Worm (Caenorhabditis elegans): ENCODE measurements around the gene skr-16.

DNA sequence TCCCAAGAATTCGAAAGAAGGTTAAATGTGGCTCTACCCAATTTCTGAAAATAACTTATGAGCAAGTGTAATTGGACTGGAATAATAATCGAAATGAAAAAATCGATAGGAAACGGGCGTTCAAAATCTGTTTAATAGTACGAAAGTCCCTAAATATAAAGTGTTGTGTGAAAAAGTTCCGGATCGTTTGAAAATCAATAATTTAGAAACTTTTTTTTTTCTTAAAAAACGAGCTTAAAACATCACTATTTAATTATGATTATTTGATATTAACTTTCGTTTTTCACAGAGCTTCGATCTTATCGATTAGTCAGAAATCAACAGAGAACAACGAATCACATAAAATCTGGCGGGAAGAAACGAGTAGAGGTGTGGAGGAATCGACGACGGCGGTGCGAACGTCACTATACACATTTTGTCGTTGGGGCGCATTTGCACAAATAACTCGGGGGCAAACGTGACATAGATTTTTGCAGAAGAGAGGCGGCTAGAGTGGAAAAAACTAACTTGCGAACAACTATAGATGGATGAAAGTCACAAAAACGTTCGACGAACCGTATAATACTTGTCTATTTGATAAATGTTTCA lies 23.7 kb upstream of the skr-16 start, which contains the start of gene hecd-1:
- TF ChIP-seq med-1 (GFP tag; optimal IDR thresholded peaks at IDR 0.05; ENCODE audit: insufficient read depth) (no peak), ztf-29 (GFP tag; IDR thresholded peaks at IDR 0.05) (no peak), klf-2 (GFP tag; conservative IDR thresholded peaks at IDR 0.05) (no peak), ref-1 (GFP tag; conservative IDR thresholded peaks at IDR 0.05) (no peak), cog-1 (tag; optimal IDR thresholded peaks at IDR 0.05) (no peak), tab-1 (GFP tag; IDR thresholded peaks at IDR 0.05) (no peak)

Measured in whole organism, midembryonic.